Fruit fly (Drosophila melanogaster) whole organism, embryonic: Measurements from ENCODE around the gene BNIP3.

Experiments
- Asciz ChIP-seq: fragments of 200-800 bp; sonication (Bioruptor generic); optimal IDR thresholded peaks from 2 replicates; lab custom pipeline; 2017; ENCODE audit warnings: missing biosample characterization, mild to moderate bottlenecking, missing genetic modification characterization, missing genetic modification reagents
- CG10209 ChIP-seq: fragments of 200-800 bp; sonication (Bioruptor generic); optimal IDR thresholded peaks from 3 replicates; lab custom pipeline; 2017; ENCODE audit warnings: missing biosample characterization, mild to moderate bottlenecking, missing genetic modification characterization, missing genetic modification reagents
- CG12744 ChIP-seq: fragments of 200-800 bp; sonication (Bioruptor generic); optimal IDR thresholded peaks from 2 replicates; lab custom pipeline; 2016; ENCODE audit warnings: missing biosample characterization, missing genetic modification characterization
- CG14667 ChIP-seq: fragments of 200-800 bp; sonication (Bioruptor generic); IDR thresholded peaks from 2 replicates; pipeline ENCODE4 v1.3.6; 2022; ENCODE audit warnings: missing biosample characterization, missing genetic modification characterization
- CG16779 ChIP-seq: fragments of 200-800 bp; sonication (Bioruptor generic); IDR thresholded peaks from 2 replicates; pipeline ENCODE4 v1.3.6; 2022; ENCODE audit warnings: missing biosample characterization, missing genetic modification characterization
- CG16863 ChIP-seq: fragments of 200-800 bp; sonication (Bioruptor generic); optimal IDR thresholded peaks from 3 replicates; lab custom pipeline; 2016; ENCODE audit warnings: missing biosample characterization, missing genetic modification characterization
- CG18764 ChIP-seq: fragments of 200-800 bp; sonication (Bioruptor generic); optimal IDR thresholded peaks from 3 replicates; lab custom pipeline; 2016; ENCODE audit warnings: missing biosample characterization, missing genetic modification characterization
- CG2875 ChIP-seq: fragments of 200-800 bp; sonication (Bioruptor generic); optimal IDR thresholded peaks from 2 replicates; lab custom pipeline; 2017; ENCODE audit warnings: missing biosample characterization, mild to moderate bottlenecking, missing genetic modification characterization, missing genetic modification reagents
- CG3407 ChIP-seq: fragments of 200-800 bp; sonication (Bioruptor generic); optimal IDR thresholded peaks from 2 replicates; lab custom pipeline; 2018; ENCODE audit warnings: missing biosample characterization, mild to moderate bottlenecking, missing genetic modification characterization
- CG43689 ChIP-seq: fragments of 200-800 bp; sonication (Bioruptor generic); IDR thresholded peaks from 2 replicates; pipeline ENCODE4 v1.3.6; 2022; ENCODE audit warnings: missing biosample characterization, missing genetic modification characterization
- CG7839 ChIP-seq: fragments of 200-800 bp; sonication (Bioruptor generic); optimal IDR thresholded peaks from 3 replicates; lab custom pipeline; 2018; ENCODE audit warnings: missing biosample characterization, mild to moderate bottlenecking, missing genetic modification characterization, moderate library complexity
- CG8089 ChIP-seq: fragments of 200-800 bp; sonication (Bioruptor generic); optimal IDR thresholded peaks from 3 replicates; lab custom pipeline; 2016; ENCODE audit warnings: missing biosample characterization, missing genetic modification characterization
- CG9215 ChIP-seq: fragments of 200-800 bp; sonication (Bioruptor generic); IDR thresholded peaks from 2 replicates; pipeline ENCODE4 v1.3.6; 2022; ENCODE audit warnings: missing biosample characterization, missing genetic modification characterization
- Chrac-16 ChIP-seq: fragments of 200-800 bp; sonication (Bioruptor generic); optimal IDR thresholded peaks from 3 replicates; lab custom pipeline; 2016; ENCODE audit warnings: missing biosample characterization, missing genetic modification characterization
- CoRest ChIP-seq: fragments of 200-800 bp; sonication (Bioruptor generic); optimal IDR thresholded peaks from 3 replicates; lab custom pipeline; 2018; ENCODE audit warnings: missing biosample characterization, mild to moderate bottlenecking, missing genetic modification characterization, moderate library complexity
- Dek ChIP-seq: fragments of 200-800 bp; sonication (Bioruptor generic); optimal IDR thresholded peaks from 3 replicates; lab custom pipeline; 2019; ENCODE audit warnings: missing biosample characterization, mild to moderate bottlenecking, missing genetic modification characterization, moderate library complexity
- Dip3 ChIP-seq: fragments of 200-800 bp; sonication (Bioruptor generic); optimal IDR thresholded peaks from 3 replicates; lab custom pipeline; 2016; ENCODE audit warnings: missing biosample characterization, missing genetic modification characterization
- Doc2 ChIP-seq: fragments of 200-800 bp; sonication (Bioruptor generic); IDR thresholded peaks from 2 replicates; pipeline ENCODE4 v1.3.6; 2022; ENCODE audit warnings: missing biosample characterization, missing genetic modification characterization
- HmgZ ChIP-seq: fragments of 200-800 bp; sonication (Bioruptor generic); optimal IDR thresholded peaks from 2 replicates; lab custom pipeline; 2018; ENCODE audit warnings: missing biosample characterization, mild to moderate bottlenecking, missing genetic modification characterization
- MESR4 ChIP-seq: fragments of 200-800 bp; sonication (Bioruptor generic); optimal IDR thresholded peaks from 2 replicates; lab custom pipeline; 2018; ENCODE audit warnings: missing biosample characterization, mild to moderate bottlenecking, missing genetic modification characterization, moderate library complexity
- NK7.1 ChIP-seq: fragments of 200-800 bp; sonication (Bioruptor generic); optimal IDR thresholded peaks from 3 replicates; lab custom pipeline; 2016; ENCODE audit warnings: missing biosample characterization, missing genetic modification characterization
- Taf1 ChIP-seq: fragments of 200-800 bp; sonication (Bioruptor generic); IDR thresholded peaks from 2 replicates; pipeline ENCODE4 v1.3.6; 2022; ENCODE audit warnings: missing biosample characterization, missing genetic modification characterization
- Xrp1 ChIP-seq: fragments of 200-800 bp; sonication (Bioruptor generic); IDR thresholded peaks from 2 replicates; pipeline ENCODE4 v1.3.6; 2022; ENCODE audit warnings: missing biosample characterization, missing genetic modification characterization
- aop ChIP-seq: fragments of 200-800 bp; sonication (Bioruptor generic); IDR thresholded peaks from 2 replicates; pipeline ENCODE4 v1.3.6; 2022; ENCODE audit warnings: missing biosample characterization, missing genetic modification characterization
- cato ChIP-seq: fragments of 200-800 bp; sonication (Bioruptor generic); optimal IDR thresholded peaks from 2 replicates; lab custom pipeline; 2016; ENCODE audit warnings: missing biosample characterization, missing genetic modification characterization, borderline replicate concordance
- cg ChIP-seq: fragments of 200-800 bp; sonication (Bioruptor generic); optimal IDR thresholded peaks from 3 replicates; lab custom pipeline; 2019; ENCODE audit warnings: missing biosample characterization, mild to moderate bottlenecking, missing genetic modification characterization, moderate library complexity
- chinmo ChIP-seq: fragments of 200-800 bp; sonication (Bioruptor generic); IDR thresholded peaks from 4 replicates; pipeline ENCODE4 v1.3.6; 2022; ENCODE audit warnings: missing biosample characterization, missing genetic modification characterization; ENCODE audit not compliant: partially characterized antibody
- chn ChIP-seq: fragments of 200-800 bp; sonication (Bioruptor generic); optimal IDR thresholded peaks from 2 replicates; lab custom pipeline; 2016; ENCODE audit warnings: missing biosample characterization, missing genetic modification characterization
- dimm ChIP-seq: fragments of 200-800 bp; sonication (Bioruptor generic); IDR thresholded peaks from 2 replicates; pipeline ENCODE4 v1.3.6; 2022; ENCODE audit warnings: missing biosample characterization, missing genetic modification characterization
- dm ChIP-seq: fragments of 200-800 bp; sonication (Bioruptor generic); optimal IDR thresholded peaks from 3 replicates; lab custom pipeline; 2016; ENCODE audit warnings: missing biosample characterization, missing genetic modification characterization
- dmrt99B ChIP-seq: fragments of 200-800 bp; sonication (Bioruptor generic); optimal IDR thresholded peaks from 2 replicates; lab custom pipeline; 2018; ENCODE audit warnings: missing biosample characterization, mild to moderate bottlenecking, missing genetic modification characterization, moderate library complexity
- dpn ChIP-seq, 2 experiments: fragments of 200-800 bp; sonication (Bioruptor generic); optimal IDR thresholded peaks; 3 replicates each; lab custom pipeline; 2016; ENCODE audit warnings: missing biosample characterization in 2 of 2, missing genetic modification characterization in 2 of 2
- eyg ChIP-seq: fragments of 200-800 bp; sonication (Bioruptor generic); optimal IDR thresholded peaks from 3 replicates; lab custom pipeline; 2016; ENCODE audit warnings: missing biosample characterization, missing genetic modification characterization
- gcm ChIP-seq: fragments of 200-800 bp; sonication (Bioruptor generic); optimal IDR thresholded peaks from 2 replicates; lab custom pipeline; 2019; ENCODE audit warnings: missing biosample characterization, mild to moderate bottlenecking, missing genetic modification characterization, moderate library complexity
- gem ChIP-seq: fragments of 200-800 bp; sonication (Bioruptor generic); optimal IDR thresholded peaks from 2 replicates; lab custom pipeline; 2019; ENCODE audit warnings: missing biosample characterization, mild to moderate bottlenecking, missing genetic modification characterization, moderate library complexity
- gsb-n ChIP-seq: fragments of 200-800 bp; sonication (Bioruptor generic); optimal IDR thresholded peaks from 3 replicates; lab custom pipeline; 2018; ENCODE audit warnings: missing biosample characterization, mild to moderate bottlenecking, missing genetic modification characterization
- hth ChIP-seq: fragments of >200 bp; optimal IDR thresholded peaks from 2 replicates; lab custom pipeline; 2017; ENCODE audit warnings: inconsistent platforms
- jumu ChIP-seq: fragments of 200-800 bp; sonication (Bioruptor generic); optimal IDR thresholded peaks from 3 replicates; lab custom pipeline; 2016; ENCODE audit warnings: missing biosample characterization, missing genetic modification characterization
- kah ChIP-seq: fragments of 200-800 bp; sonication (Bioruptor generic); optimal IDR thresholded peaks from 2 replicates; lab custom pipeline; 2018; ENCODE audit warnings: missing biosample characterization, mild to moderate bottlenecking, missing genetic modification characterization
- knrl ChIP-seq: fragments of 200-800 bp; sonication (Bioruptor generic); IDR thresholded peaks from 3 replicates; pipeline ENCODE4 v1.3.6; 2022; ENCODE audit warnings: missing biosample characterization, missing genetic modification characterization; ENCODE audit not compliant: partially characterized antibody
- lola ChIP-seq, 3 experiments: fragments of >200 bp in 2 of 3; fragments of 200-800 bp in 1 of 3; sonication (Bioruptor generic) in 1 of 3; optimal IDR thresholded peaks; 2 replicates each; lab custom pipeline; 2017 to 2019; ENCODE audit warnings: missing biosample characterization in 3 of 3, missing genetic modification characterization in 3 of 3, mild to moderate bottlenecking in 1 of 3, moderate library complexity in 1 of 3
- mirr ChIP-seq: fragments of 200-800 bp; sonication (Bioruptor generic); optimal IDR thresholded peaks from 3 replicates; lab custom pipeline; 2018; ENCODE audit warnings: missing biosample characterization, mild to moderate bottlenecking, missing genetic modification characterization
- pum ChIP-seq: fragments of 200-800 bp; sonication (Bioruptor generic); optimal IDR thresholded peaks from 2 replicates; lab custom pipeline; 2016; ENCODE audit warnings: missing biosample characterization, missing genetic modification characterization
- sd ChIP-seq: fragments of 200-800 bp; sonication (Bioruptor generic); optimal IDR thresholded peaks from 3 replicates; lab custom pipeline; 2018; ENCODE audit warnings: missing biosample characterization, mild to moderate bottlenecking, missing genetic modification characterization, moderate library complexity
- shn ChIP-seq: fragments of 200-800 bp; sonication (Bioruptor generic); optimal IDR thresholded peaks from 3 replicates; lab custom pipeline; 2016; ENCODE audit warnings: missing biosample characterization, missing genetic modification characterization
- tll ChIP-seq, 2 experiments: fragments of 200-800 bp in 1 of 2; fragments of >200 bp in 1 of 2; sonication (Bioruptor generic) in 1 of 2; optimal IDR thresholded peaks; 2 replicates each; lab custom pipeline; 2017 to 2019; ENCODE audit warnings: missing biosample characterization in 2 of 2, missing genetic modification characterization in 2 of 2, mild to moderate bottlenecking in 1 of 2, moderate library complexity in 1 of 2
- tx ChIP-seq: fragments of 200-800 bp; sonication (Bioruptor generic); optimal IDR thresholded peaks from 2 replicates; lab custom pipeline; 2016; ENCODE audit warnings: missing biosample characterization, missing genetic modification characterization
- wek ChIP-seq: fragments of 200-800 bp; sonication (Bioruptor generic); optimal IDR thresholded peaks from 3 replicates; lab custom pipeline; 2018; ENCODE audit warnings: missing biosample characterization, mild to moderate bottlenecking, missing genetic modification characterization, moderate library complexity
- zen2 ChIP-seq: fragments of 200-800 bp; sonication (Bioruptor generic); IDR thresholded peaks from 3 replicates; pipeline ENCODE4 v1.3.6; 2022; ENCODE audit warnings: missing biosample characterization, missing genetic modification characterization; ENCODE audit not compliant: partially characterized antibody

The BNIP3 gene

DNA sequence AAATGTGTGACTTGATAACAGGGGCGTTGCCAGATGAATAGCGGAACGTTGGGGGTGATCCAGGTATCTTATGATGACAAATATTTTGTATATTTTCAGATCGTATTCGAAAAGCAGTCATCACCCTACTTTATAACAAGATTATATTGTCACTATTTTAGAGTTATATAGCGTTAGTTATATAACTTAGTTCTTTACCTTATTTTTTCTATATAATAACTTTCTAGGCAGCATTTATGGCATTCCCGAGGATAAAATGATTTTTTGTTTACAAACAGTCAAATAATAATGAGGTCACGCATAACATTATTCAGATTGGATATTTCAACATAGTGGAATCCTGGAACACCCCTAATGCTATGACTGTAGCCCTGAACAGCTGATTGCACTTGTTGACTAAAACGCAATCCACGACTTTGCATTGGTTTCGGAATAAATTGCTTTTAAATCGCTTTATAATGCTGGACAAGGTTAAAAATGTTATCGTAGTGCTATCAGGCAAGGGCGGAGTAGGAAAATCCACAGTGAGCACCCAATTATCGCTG is 7.1 kb upstream of the BNIP3 start, which contains the start of gene Nubp2 (continued):
- peak; percentile 96 for TF ChIP-seq pum
- peak; percentile 97 for TF ChIP-seq HmgZ (tag; lab: Kevin White, UChicago)
- peak; percentile 96 for TF ChIP-seq CG10209
- TF ChIP-seq dimm (GFP tag; lab: Robert Waterston, UW) = peak; percentile 82
- TF ChIP-seq jumu (GFP tag; lab: Kevin White, UChicago) = peak; percentile 92
- TF ChIP-seq NK7.1 (GFP tag; lab: Kevin White, UChicago) = peak; percentile 85
- peak; percentile 97 for TF ChIP-seq Chrac-16 (GFP tag; lab: Kevin White, UChicago)
- no peak for TF ChIP-seq chinmo
- peak; percentile 90 for TF ChIP-seq sd (tag; lab: Kevin White, UChicago)
- peak; percentile 79 for TF ChIP-seq CG8089 (GFP tag; lab: Kevin White, UChicago)
- TF ChIP-seq knrl (GFP tag; lab: Robert Waterston, UW) = peak; percentile 28; the same call in 1 of the 3 replicates
- TF ChIP-seq shn = peak; percentile 92
- peak; percentile 92 for TF ChIP-seq gsb-n (tag; lab: Kevin White, UChicago)
- TF ChIP-seq tll (GFP tag; optimal IDR thresholded peaks at IDR 0.05; lab: Kevin White, UChicago) = peak; percentile 82 to 88
- TF ChIP-seq tx = peak; percentile 92
- TF ChIP-seq CoRest = peak; percentile 98
- peak; percentile 96 to 97 for TF ChIP-seq dpn (GFP tag; optimal IDR thresholded peaks at IDR 0.05; lab: Kevin White, UChicago)
- TF ChIP-seq chn = peak; percentile 94
- peak; percentile 95 for TF ChIP-seq Xrp1
- peak; percentile 41 for TF ChIP-seq MESR4 (GFP tag; lab: Kevin White, UChicago)
- TF ChIP-seq wek (GFP tag; lab: Kevin White, UChicago) = peak; percentile 99
- peak; percentile 93 for TF ChIP-seq cato (GFP tag; lab: Kevin White, UChicago)
- TF ChIP-seq eyg (GFP tag; lab: Kevin White, UChicago) = peak; percentile 80
- peak; percentile 88 for TF ChIP-seq CG12744 (GFP tag; lab: Kevin White, UChicago)
- peak; percentile 82 for TF ChIP-seq CG16779
- no peak for TF ChIP-seq hth (lab: Kevin White, UChicago)
- TF ChIP-seq CG43689 (GFP tag; lab: Robert Waterston, UW) = peak; percentile 73
- TF ChIP-seq dm (GFP tag; lab: Kevin White, UChicago) = peak; percentile 86
- peak; percentile 89 for TF ChIP-seq mirr (GFP tag; lab: Kevin White, UChicago)
- TF ChIP-seq CG14667 = peak; percentile 89
- peak; percentile 93 for TF ChIP-seq dmrt99B (tag; lab: Kevin White, UChicago)
- TF ChIP-seq Taf1 (GFP tag; lab: Robert Waterston, UW) = peak; percentile 82
- peak; percentile 76 for TF ChIP-seq CG2875 (GFP tag; lab: Kevin White, UChicago)
- peak; percentile 94 for TF ChIP-seq CG18764
- TF ChIP-seq zen2 = no peak
- TF ChIP-seq CG9215 (GFP tag; lab: Robert Waterston, UW) = peak; percentile 94
- 0 out of 2 replicates have a peak, but pooled peaks have one; percentile 13 for TF ChIP-seq aop
- TF ChIP-seq lola (GFP tag; optimal IDR thresholded peaks at IDR 0.05; lab: Kevin White, UChicago) = peak in 1 of 3 experiments; percentile 98
- peak; percentile 86 for TF ChIP-seq Asciz (GFP tag; lab: Kevin White, UChicago)
- TF ChIP-seq Doc2 (GFP tag; lab: Robert Waterston, UW) = no peak; the same call in none of the 2 replicates
- peak; percentile 94 for TF ChIP-seq Dip3
- TF ChIP-seq cg = no peak
- peak; percentile 89 for TF ChIP-seq kah (GFP tag; lab: Kevin White, UChicago)
- TF ChIP-seq CG16863 (GFP tag; lab: Kevin White, UChicago) = peak; percentile 91
- TF ChIP-seq gcm (GFP tag; lab: Kevin White, UChicago) = peak; percentile 92
- peak; percentile 95 for TF ChIP-seq Dek (tag; lab: Kevin White, UChicago)
- TF ChIP-seq CG7839 = peak; percentile 96
- peak; percentile 98 for TF ChIP-seq gem (tag; lab: Kevin White, UChicago)
- TF ChIP-seq CG3407 (GFP tag; lab: Kevin White, UChicago) = peak; percentile 86
